Worm (Caenorhabditis elegans): ENCODE measurements around the gene ZK813.2.

DNA sequence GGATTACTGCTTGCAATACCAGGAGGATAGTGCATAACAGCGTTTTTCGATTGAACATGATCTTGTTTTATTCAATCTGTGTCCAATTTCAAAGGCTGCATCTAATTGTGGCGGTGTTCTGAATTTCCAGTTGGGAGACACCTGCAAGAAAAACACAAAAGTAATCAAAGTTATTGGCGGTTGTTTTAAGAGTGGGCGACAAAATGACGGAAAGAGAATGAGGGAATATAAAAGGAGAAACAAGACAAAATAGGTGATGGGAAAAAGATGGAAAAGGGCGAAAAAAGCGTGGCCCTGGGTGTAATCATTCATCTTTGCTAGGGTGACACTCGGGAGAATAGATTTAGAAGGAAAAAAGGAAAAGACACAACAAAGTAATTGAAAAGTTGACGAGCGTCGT, 22.2 kb downstream of the ZK813.2 start, which contains the start of the genes ZK377.15 and sax-3:
- no peak for TF ChIP-seq fkh-10 (GFP tag; optimal IDR thresholded peaks at IDR 0.05)
- TF ChIP-seq ceh-14 (tag; optimal IDR thresholded peaks at IDR 0.05): no peak
- no peak for TF ChIP-seq odd-2 (tag; optimal IDR thresholded peaks at IDR 0.05)
- TF ChIP-seq nhr-11 (tag; optimal IDR thresholded peaks at IDR 0.05): no peak
- TF ChIP-seq elt-4 (tag; optimal IDR thresholded peaks at IDR 0.05): no peak
- no peak for TF ChIP-seq nfya-1 (tag; optimal IDR thresholded peaks at IDR 0.05)
- TF ChIP-seq ceh-9 (tag; optimal IDR thresholded peaks at IDR 0.05): no peak
- TF ChIP-seq ceh-30 (tag; optimal IDR thresholded peaks at IDR 0.05): no peak
- TF ChIP-seq ama-1 (optimal IDR thresholded peaks at IDR 0.05): no peak
